Worm (Caenorhabditis elegans) whole organism, L4 larva: Measurements from ENCODE around the gene F02D10.6.
"Not testable (repeated sequence)": the region's sequence is repeated elsewhere in the genome, so short reads cannot be mapped to it uniquely, and the experiment has no call there.

ENCODE experiments used
- ZK546.5 ChIP-seq, 2 experiments: sonication (generic microtip); optimal IDR thresholded peaks; 2 replicates each; lab custom pipeline; 2017; ENCODE audit warnings: missing biosample characterization in 2 of 2, missing genetic modification characterization in 2 of 2
- ceh-82 ChIP-seq: sonication (generic microtip); optimal IDR thresholded peaks from 2 replicates; lab custom pipeline; 2017; ENCODE audit warnings: missing biosample characterization, missing genetic modification characterization
- lin-38 ChIP-seq: fragments of 200-800 bp; sonication (Bioruptor generic); IDR thresholded peaks from 2 replicates; pipeline ENCODE4 v1.3.6; 2022; ENCODE audit warnings: missing genetic modification reagents, missing genetic modification characterization, missing compliant biosample characterization
- nhr-237 ChIP-seq: sonication (generic microtip); optimal IDR thresholded peaks from 2 replicates; lab custom pipeline; 2017; ENCODE audit warnings: missing biosample characterization, missing genetic modification characterization
- nhr-42 ChIP-seq: fragments of 200-800 bp; sonication (Bioruptor generic); IDR thresholded peaks from 2 replicates; pipeline ENCODE4 v1.3.6; 2022; ENCODE audit warnings: missing genetic modification characterization, missing compliant biosample characterization
- unc-39 ChIP-seq: sonication (generic microtip); optimal IDR thresholded peaks from 2 replicates; lab custom pipeline; 2017; ENCODE audit warnings: missing biosample characterization, missing genetic modification characterization

DNA sequence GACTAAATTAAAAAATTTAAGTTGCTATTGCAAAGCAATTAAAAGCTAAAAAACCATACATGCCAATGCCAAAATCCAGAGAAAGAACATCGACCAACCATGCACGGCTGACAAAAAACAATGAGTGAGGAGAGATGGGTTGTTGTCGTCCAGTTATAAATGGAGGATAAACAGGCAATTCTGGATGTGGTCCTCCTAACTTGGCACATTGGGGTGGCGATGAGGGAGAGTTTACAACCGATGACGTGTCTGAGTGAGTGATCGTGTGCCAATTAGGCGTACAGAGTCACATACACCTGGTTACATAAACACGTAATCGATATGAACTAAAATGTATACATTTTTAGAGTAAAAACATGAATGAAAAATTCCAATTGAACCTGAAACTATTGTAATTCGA is 20.1 kb downstream of the F02D10.6 start, which contains the start of gene C29F7.10:
- TF ChIP-seq nhr-42; unc-39 (tag; lab: Kevin White, UChicago); nhr-237 (tag; lab: Kevin White, UChicago); ceh-82; ZK546.5 (tag; optimal IDR thresholded peaks at IDR 0.05; lab: Kevin White, UChicago); lin-38: not testable (repeated sequence)
